Worm (Caenorhabditis elegans) whole organism, L3 larva: ENCODE measurements around the gene K09E4.3.
A peak's percentile ranks its signal among the peaks of the same experiment; 100 is the strongest.

Source experiments
- R02D3.7 ChIP-seq: fragments of 150-350 bp; optimal IDR thresholded peaks from 2 replicates; lab custom pipeline; 2014; ENCODE audit warnings: missing biosample characterization, missing genetic modification characterization
- ZK546.5 ChIP-seq: sonication (generic microtip); optimal IDR thresholded peaks from 2 replicates; lab custom pipeline; 2017; ENCODE audit warnings: missing biosample characterization, missing genetic modification characterization
- aly-2 ChIP-seq: fragments of 150-350 bp; optimal IDR thresholded peaks from 2 replicates; lab custom pipeline; 2014; ENCODE audit warnings: missing biosample characterization, missing genetic modification characterization
- ama-1 ChIP-seq: fragments of 150-350 bp; optimal IDR thresholded peaks from 2 replicates; lab custom pipeline; 2018
- ceh-16 ChIP-seq: sonication (generic microtip); optimal IDR thresholded peaks from 2 replicates; lab custom pipeline; 2017; ENCODE audit warnings: missing biosample characterization, missing genetic modification characterization
- ceh-28 ChIP-seq: fragments of 150-350 bp; optimal IDR thresholded peaks from 2 replicates; lab custom pipeline; 2014; ENCODE audit warnings: missing biosample characterization, missing genetic modification reagents, missing genetic modification characterization
- ceh-82 ChIP-seq: fragments of 150-350 bp; optimal IDR thresholded peaks from 2 replicates; lab custom pipeline; 2014; ENCODE audit warnings: missing biosample characterization, missing genetic modification characterization
- daf-12 ChIP-seq: fragments of 150-350 bp; optimal IDR thresholded peaks from 2 replicates; lab custom pipeline; 2014; ENCODE audit warnings: missing biosample characterization, missing genetic modification reagents, missing genetic modification characterization
- egl-5 ChIP-seq: fragments of 150-350 bp; optimal IDR thresholded peaks from 2 replicates; lab custom pipeline; 2017; ENCODE audit warnings: missing biosample characterization, missing genetic modification reagents, missing genetic modification characterization, inconsistent platforms
- elt-1 ChIP-seq: fragments of 150-350 bp; optimal IDR thresholded peaks from 2 replicates; lab custom pipeline; 2014; ENCODE audit warnings: missing biosample characterization, missing genetic modification characterization
- eor-1 ChIP-seq, 2 experiments: fragments of 150-350 bp; optimal IDR thresholded peaks; 2 replicates each; lab custom pipeline; 2014 to 2018; ENCODE audit warnings: missing biosample characterization in 2 of 2, missing genetic modification characterization in 2 of 2
- fkh-10 ChIP-seq: sonication (generic microtip); optimal IDR thresholded peaks from 2 replicates; lab custom pipeline; 2017; ENCODE audit warnings: missing biosample characterization, missing genetic modification reagents, missing genetic modification characterization
- fos-1 ChIP-seq: fragments of 150-350 bp; optimal IDR thresholded peaks from 2 replicates; lab custom pipeline; 2014; ENCODE audit warnings: missing biosample characterization, missing genetic modification characterization
- hmg-11 ChIP-seq: sonication (generic microtip); optimal IDR thresholded peaks from 2 replicates; lab custom pipeline; 2016; ENCODE audit warnings: missing genetic modification characterization, missing compliant biosample characterization
- lin-15B ChIP-seq: fragments of 150-350 bp; optimal IDR thresholded peaks from 2 replicates; lab custom pipeline; 2014; ENCODE audit warnings: missing biosample characterization, missing genetic modification characterization
- lsy-12 ChIP-seq: sonication (generic microtip); optimal IDR thresholded peaks from 2 replicates; lab custom pipeline; 2016; ENCODE audit warnings: mild to moderate bottlenecking, missing genetic modification characterization, missing compliant biosample characterization
- nfya-1 ChIP-seq: sonication (generic microtip); optimal IDR thresholded peaks from 2 replicates; lab custom pipeline; 2017; ENCODE audit warnings: missing genetic modification characterization, mild to moderate bottlenecking, missing compliant biosample characterization, antibody characterized with exemption, moderate library complexity; ENCODE audit not compliant: insufficient read depth
- nhr-12 ChIP-seq: fragments of 150-350 bp; optimal IDR thresholded peaks from 2 replicates; lab custom pipeline; 2014; ENCODE audit warnings: missing biosample characterization, missing genetic modification characterization
- nhr-23 ChIP-seq: fragments of 150-350 bp; optimal IDR thresholded peaks from 2 replicates; lab custom pipeline; 2014; ENCODE audit warnings: missing biosample characterization, missing genetic modification reagents, missing genetic modification characterization
- nhr-237 ChIP-seq: fragments of 150-350 bp; optimal IDR thresholded peaks from 2 replicates; lab custom pipeline; 2014; ENCODE audit warnings: missing biosample characterization, missing genetic modification characterization
- nhr-28 ChIP-seq: fragments of 150-350 bp; optimal IDR thresholded peaks from 2 replicates; lab custom pipeline; 2014; ENCODE audit warnings: missing biosample characterization, missing genetic modification characterization
- nhr-43 ChIP-seq: sonication (generic microtip); optimal IDR thresholded peaks from 2 replicates; lab custom pipeline; 2016; ENCODE audit warnings: mild to moderate bottlenecking, missing genetic modification characterization, missing compliant biosample characterization; ENCODE audit not compliant: poor library complexity, severe bottlenecking
- nhr-67 ChIP-seq: fragments of 150-350 bp; optimal IDR thresholded peaks from 2 replicates; lab custom pipeline; 2014; ENCODE audit warnings: missing biosample characterization, missing genetic modification characterization
- pqm-1 ChIP-seq: fragments of 150-350 bp; optimal IDR thresholded peaks from 2 replicates; lab custom pipeline; 2017; ENCODE audit warnings: missing biosample characterization, missing genetic modification characterization, inconsistent platforms
- sea-2 ChIP-seq: fragments of 150-350 bp; sonication (generic microtip); optimal IDR thresholded peaks from 4 replicates; lab custom pipeline; 2014; ENCODE audit warnings: missing biosample characterization, missing genetic modification reagents, missing genetic modification characterization
- tbx-2 ChIP-seq: sonication (generic microtip); optimal IDR thresholded peaks from 2 replicates; lab custom pipeline; 2016; ENCODE audit warnings: mild to moderate bottlenecking, missing genetic modification characterization, missing compliant biosample characterization
- unc-62 ChIP-seq: fragments of 150-350 bp; sonication (generic microtip); optimal IDR thresholded peaks from 4 replicates; lab custom pipeline; 2014; ENCODE audit warnings: missing biosample characterization, missing genetic modification reagents, missing genetic modification characterization
- zag-1 ChIP-seq: fragments of 150-350 bp; optimal IDR thresholded peaks from 2 replicates; lab custom pipeline; 2014; ENCODE audit warnings: missing biosample characterization, missing genetic modification characterization
- ztf-11 ChIP-seq: fragments of 150-350 bp; optimal IDR thresholded peaks from 2 replicates; lab custom pipeline; 2014; ENCODE audit warnings: missing biosample characterization, missing genetic modification characterization
- ztf-4 ChIP-seq: fragments of 150-350 bp; optimal IDR thresholded peaks from 2 replicates; lab custom pipeline; 2014; ENCODE audit warnings: missing biosample characterization, missing genetic modification characterization

Gene K09E4.3

ce11 chrII:14104470-14104869 lies 22.3 kb downstream of the K09E4.3 start, which contains the start of gene gur-4:
gur-4 (plus strand) TSS chrII:14104770.
- TF ChIP-seq nhr-23, result no peak
- no peak for TF ChIP-seq egl-5 (tag; lab: Kevin White, UChicago)
- no peak for TF ChIP-seq ztf-11 (tag; lab: Kevin White, UChicago)
- no peak for TF ChIP-seq lsy-12 (tag; lab: Kevin White, UChicago)

- TF ChIP-seq ceh-28 (peak; percentile 23), nfya-1 (tag; lab: Kevin White, UChicago) (peak; percentile 34), hmg-11 (tag; lab: Kevin White, UChicago) (peak; percentile 18), ceh-82 (tag; lab: Kevin White, UChicago) (no peak)
These were observed 24.6 kb downstream of the K09E4.3 start for ce11 chrII:14102112-14102511.

- TF ChIP-seq elt-1 (tag; lab: Kevin White, UChicago) (no peak), aly-2 (tag; lab: Kevin White, UChicago) (no peak), nhr-43 (tag; lab: Kevin White, UChicago) (no peak), ztf-4 (tag; lab: Kevin White, UChicago) (no peak), nhr-237 (tag; lab: Kevin White, UChicago) (no peak), unc-62 (GFP tag; lab: Kevin White, UChicago) (no peak), lin-15B (tag; lab: Kevin White, UChicago) (no peak), tbx-2 (tag; lab: Kevin White, UChicago) (no peak), ama-1 (lab: Kevin White, UChicago) (no peak)
These were observed 25.8 kb downstream of the K09E4.3 start, which contains the start of gene bkip-1 for ce11 chrII:14100963-14101362. bkip-1 (plus strand) TSS chrII:14101263.

- peak; percentile 4 for TF ChIP-seq fkh-10 (GFP tag; lab: Kevin White, UChicago)
- no peak for TF ChIP-seq nhr-28
- TF ChIP-seq, all 47 proteins: peak for 1
These were observed 28.4 kb downstream of the K09E4.3 start for ce11 chrII:14098348-14098747.

- no peak for TF ChIP-seq lin-15B (tag; lab: Kevin White, UChicago)
- no peak for TF ChIP-seq ztf-4 (tag; lab: Kevin White, UChicago)
- TF ChIP-seq pqm-1 (tag; lab: Kevin White, UChicago), result no peak
- TF ChIP-seq daf-12 (tag; lab: Kevin White, UChicago), result no peak
- no peak for TF ChIP-seq nhr-12
- TF ChIP-seq ZK546.5, result no peak
- TF ChIP-seq ceh-16 (tag; lab: Kevin White, UChicago), result no peak
These were observed 29.2 kb downstream of the K09E4.3 start, which contains the start of gene Y39G8C.2 for ce11 chrII:14097518-14097917. Y39G8C.2 (minus strand) TSS chrII:14097618.

- no peak for TF ChIP-seq ceh-82 (tag; lab: Kevin White, UChicago)
These were observed 29.9 kb downstream of the K09E4.3 start for ce11 chrII:14096814-14097213.

ce11 chrII:14095875-14096274 lies 30.9 kb downstream of the K09E4.3 start:
- TF ChIP-seq zag-1 (tag; lab: Kevin White, UChicago), result no peak
- TF ChIP-seq nhr-67 (tag; lab: Kevin White, UChicago), result no peak
- TF ChIP-seq nhr-237 (tag; lab: Kevin White, UChicago), result no peak
- TF ChIP-seq aly-2 (tag; lab: Kevin White, UChicago), result no peak
- no peak for TF ChIP-seq nhr-23
- no peak for TF ChIP-seq fos-1 (tag; lab: Kevin White, UChicago)
- no peak for TF ChIP-seq egl-5 (tag; lab: Kevin White, UChicago)
- no peak for TF ChIP-seq eor-1 (tag; optimal IDR thresholded peaks at IDR 0.05; lab: Kevin White, UChicago)
- TF ChIP-seq R02D3.7 (tag; lab: Kevin White, UChicago), result no peak
- no peak for TF ChIP-seq ceh-16 (tag; lab: Kevin White, UChicago)
- no peak for TF ChIP-seq sea-2 (GFP tag; lab: Kevin White, UChicago)
